Fruit fly (Drosophila melanogaster) whole organism, embryonic: ENCODE results near the gene Rdh.
A peak's percentile ranks its signal among the peaks of the same experiment; 100 is the strongest.

Source experiments
- Atf6 ChIP-seq: fragments of 200-800 bp; sonication (Bioruptor generic); IDR thresholded peaks from 2 replicates; pipeline ENCODE4 v1.3.6; 2022; ENCODE audit warnings: missing biosample characterization, missing genetic modification characterization
- CG10959 ChIP-seq: fragments of 200-800 bp; sonication (Bioruptor generic); IDR thresholded peaks from 2 replicates; pipeline ENCODE4 v1.3.6; 2022; ENCODE audit warnings: missing biosample characterization, missing genetic modification characterization
- CG11093 ChIP-seq: fragments of 200-800 bp; sonication (Bioruptor generic); IDR thresholded peaks from 3 replicates; pipeline ENCODE4 v1.3.6; 2022; ENCODE audit warnings: missing biosample characterization, missing genetic modification characterization
- CG12769 ChIP-seq: fragments of 200-800 bp; sonication (Bioruptor generic); optimal IDR thresholded peaks from 2 replicates; lab custom pipeline; 2019; ENCODE audit warnings: missing biosample characterization, mild to moderate bottlenecking, missing genetic modification characterization, moderate library complexity
- CG13424 ChIP-seq: fragments of 200-800 bp; sonication (Bioruptor generic); optimal IDR thresholded peaks from 2 replicates; lab custom pipeline; 2019; ENCODE audit warnings: missing biosample characterization, mild to moderate bottlenecking, missing genetic modification characterization, moderate library complexity
- CG13894 ChIP-seq: fragments of 200-800 bp; sonication (Bioruptor generic); optimal IDR thresholded peaks from 3 replicates; lab custom pipeline; 2018; ENCODE audit warnings: missing biosample characterization, mild to moderate bottlenecking, missing genetic modification characterization, moderate library complexity
- CG14965 ChIP-seq: fragments of 200-800 bp; sonication (Bioruptor generic); optimal IDR thresholded peaks from 2 replicates; lab custom pipeline; 2016; ENCODE audit warnings: missing biosample characterization, missing genetic modification characterization, borderline replicate concordance
- CG2712 ChIP-seq: fragments of 200-800 bp; optimal IDR thresholded peaks from 3 replicates; lab custom pipeline; 2019; ENCODE audit warnings: missing biosample characterization, mild to moderate bottlenecking, missing genetic modification characterization, moderate library complexity
- CG30020 ChIP-seq: fragments of 200-800 bp; optimal IDR thresholded peaks from 2 replicates; lab custom pipeline; 2019; ENCODE audit warnings: missing biosample characterization, mild to moderate bottlenecking, missing genetic modification characterization, moderate library complexity
- CG3281 ChIP-seq: fragments of 200-800 bp; sonication (Bioruptor generic); optimal IDR thresholded peaks from 3 replicates; lab custom pipeline; 2017; ENCODE audit warnings: missing biosample characterization, mild to moderate bottlenecking, missing genetic modification characterization
- CG33213 ChIP-seq: fragments of 200-800 bp; sonication (Bioruptor generic); optimal IDR thresholded peaks from 3 replicates; lab custom pipeline; 2016; ENCODE audit warnings: missing biosample characterization, missing genetic modification characterization
- CG33557 ChIP-seq: fragments of 200-800 bp; sonication (Bioruptor generic); optimal IDR thresholded peaks from 2 replicates; lab custom pipeline; 2019; ENCODE audit warnings: missing biosample characterization, mild to moderate bottlenecking, missing genetic modification characterization, moderate library complexity
- CG34376 ChIP-seq: fragments of 200-800 bp; sonication (Bioruptor generic); optimal IDR thresholded peaks from 2 replicates; lab custom pipeline; 2018; ENCODE audit warnings: missing biosample characterization, mild to moderate bottlenecking, missing genetic modification characterization
- CG4282 ChIP-seq: fragments of 200-800 bp; sonication (Bioruptor generic); optimal IDR thresholded peaks from 2 replicates; lab custom pipeline; 2016; ENCODE audit warnings: missing biosample characterization, missing genetic modification characterization
- CG4707 ChIP-seq: fragments of 200-800 bp; sonication (Bioruptor generic); optimal IDR thresholded peaks from 2 replicates; lab custom pipeline; 2018; ENCODE audit warnings: missing biosample characterization, mild to moderate bottlenecking, missing genetic modification characterization, moderate library complexity
- CG4730 ChIP-seq: fragments of 200-800 bp; sonication (Bioruptor generic); IDR thresholded peaks from 2 replicates; pipeline ENCODE4 v1.3.6; 2022; ENCODE audit warnings: missing biosample characterization, missing genetic modification characterization
- CG6689 ChIP-seq: fragments of 200-800 bp; sonication (Bioruptor generic); IDR thresholded peaks from 2 replicates; pipeline ENCODE4 v1.3.6; 2022; ENCODE audit warnings: missing biosample characterization, missing genetic modification characterization
- CG8290 ChIP-seq, 3 experiments: fragments of 200-800 bp; sonication (Bioruptor generic); optimal IDR thresholded peaks; 2 replicates each; lab custom pipeline; 2016 to 2019; ENCODE audit warnings: missing biosample characterization in 3 of 3, missing genetic modification characterization in 3 of 3, mild to moderate bottlenecking in 2 of 3, moderate library complexity in 1 of 3
- CG9932 ChIP-seq: fragments of 200-800 bp; sonication (Bioruptor generic); IDR thresholded peaks from 2 replicates; pipeline ENCODE4 v1.3.6; 2022; ENCODE audit warnings: missing biosample characterization, missing genetic modification characterization
- CHES-1-like ChIP-seq: fragments of 200-800 bp; sonication (Bioruptor generic); optimal IDR thresholded peaks from 2 replicates; lab custom pipeline; 2016; ENCODE audit warnings: missing biosample characterization, missing genetic modification characterization
- Camta ChIP-seq: fragments of 200-800 bp; sonication (Bioruptor generic); optimal IDR thresholded peaks from 2 replicates; lab custom pipeline; 2016; ENCODE audit warnings: missing biosample characterization, missing genetic modification characterization
- Dad ChIP-seq: fragments of 200-800 bp; sonication (Bioruptor generic); optimal IDR thresholded peaks from 3 replicates; lab custom pipeline; 2016; ENCODE audit warnings: missing biosample characterization, missing genetic modification characterization
- Eip74EF ChIP-seq, 2 experiments: fragments of 200-800 bp in 1 of 2; fragments of >200 bp in 1 of 2; sonication (Bioruptor generic) in 1 of 2; optimal IDR thresholded peaks; 2 replicates each; lab custom pipeline; 2017 to 2019; ENCODE audit warnings: missing biosample characterization in 2 of 2, missing genetic modification characterization in 2 of 2, mild to moderate bottlenecking in 1 of 2, moderate library complexity in 1 of 2
- Hmx ChIP-seq: fragments of 200-800 bp; sonication (Bioruptor generic); optimal IDR thresholded peaks from 2 replicates; lab custom pipeline; 2016; ENCODE audit warnings: missing biosample characterization, missing genetic modification characterization
- Jarid2 ChIP-seq: fragments of 200-800 bp; sonication (Bioruptor generic); optimal IDR thresholded peaks from 3 replicates; lab custom pipeline; 2017; ENCODE audit warnings: mild to moderate bottlenecking, missing biosample characterization, missing genetic modification reagents, missing genetic modification characterization
- MTF-1 ChIP-seq: fragments of 200-800 bp; sonication (Bioruptor generic); optimal IDR thresholded peaks from 2 replicates; lab custom pipeline; 2018; ENCODE audit warnings: missing biosample characterization, mild to moderate bottlenecking, missing genetic modification characterization, borderline replicate concordance
- PHDP ChIP-seq: fragments of 200-800 bp; sonication (Bioruptor generic); optimal IDR thresholded peaks from 3 replicates; lab custom pipeline; 2018; ENCODE audit warnings: missing biosample characterization, mild to moderate bottlenecking, missing genetic modification characterization, moderate library complexity
- Ravus ChIP-seq: fragments of 200-800 bp; sonication (Bioruptor generic); IDR thresholded peaks from 2 replicates; pipeline ENCODE4 v1.3.6; 2022; ENCODE audit warnings: missing biosample characterization, missing genetic modification characterization
- Xbp1 ChIP-seq: fragments of 200-800 bp; sonication (Bioruptor generic); optimal IDR thresholded peaks from 3 replicates; lab custom pipeline; 2016; ENCODE audit warnings: missing biosample characterization, mild to moderate bottlenecking, missing genetic modification characterization
- abd-A ChIP-seq: fragments of 200-800 bp; sonication (Bioruptor generic); optimal IDR thresholded peaks from 3 replicates; lab custom pipeline; 2019; ENCODE audit warnings: missing biosample characterization, mild to moderate bottlenecking, missing genetic modification characterization, moderate library complexity
- bab2 ChIP-seq: fragments of 200-800 bp; sonication (Bioruptor generic); optimal IDR thresholded peaks from 2 replicates; lab custom pipeline; 2016; ENCODE audit warnings: missing biosample characterization, missing genetic modification characterization
- chinmo ChIP-seq: fragments of 200-800 bp; sonication (Bioruptor generic); IDR thresholded peaks from 4 replicates; pipeline ENCODE4 v1.3.6; 2022; ENCODE audit warnings: missing biosample characterization, missing genetic modification characterization; ENCODE audit not compliant: partially characterized antibody
- croc ChIP-seq: fragments of 200-800 bp; sonication (Bioruptor generic); conservative IDR thresholded peaks from 3 replicates; pipeline ENCODE4 v1.3.6; 2022; ENCODE audit warnings: missing biosample characterization, missing genetic modification characterization
- fru ChIP-seq: fragments of >200 bp; optimal IDR thresholded peaks from 2 replicates; lab custom pipeline; 2017
- fu2 ChIP-seq: fragments of 200-800 bp; sonication (Bioruptor generic); optimal IDR thresholded peaks from 2 replicates; lab custom pipeline; 2016; ENCODE audit warnings: missing biosample characterization, missing genetic modification characterization
- gfzf ChIP-seq: fragments of 200-800 bp; sonication (Bioruptor generic); optimal IDR thresholded peaks from 2 replicates; lab custom pipeline; 2016; ENCODE audit warnings: missing biosample characterization, mild to moderate bottlenecking, missing genetic modification characterization, moderate library complexity
- lilli ChIP-seq: fragments of 200-800 bp; sonication (Bioruptor generic); optimal IDR thresholded peaks from 3 replicates; lab custom pipeline; 2016; ENCODE audit warnings: missing biosample characterization, missing genetic modification characterization
- luna ChIP-seq: fragments of 200-800 bp; sonication (Bioruptor generic); optimal IDR thresholded peaks from 2 replicates; lab custom pipeline; 2016; ENCODE audit warnings: missing biosample characterization, missing genetic modification characterization
- pan ChIP-seq, 4 experiments: fragments of >200 bp in 3 of 4; fragments of 200-800 bp in 1 of 4; sonication (Bioruptor generic) in 1 of 4; optimal IDR thresholded peaks in 3 of 4; IDR thresholded peaks in 1 of 4; 2 replicates each; pipeline versions ENCODE4 v1.3.6 to Lab custom; 2017 to 2022; ENCODE audit warnings: missing biosample characterization in 2 of 4, missing genetic modification characterization in 2 of 4, mixed read lengths in 1 of 4
- run ChIP-seq: fragments of 200-800 bp; sonication (Bioruptor generic); optimal IDR thresholded peaks from 3 replicates; lab custom pipeline; 2018; ENCODE audit warnings: missing biosample characterization, mild to moderate bottlenecking, missing genetic modification characterization
- schlank ChIP-seq: fragments of 200-800 bp; sonication (Bioruptor generic); optimal IDR thresholded peaks from 2 replicates; lab custom pipeline; 2018; ENCODE audit warnings: missing biosample characterization, mild to moderate bottlenecking, missing genetic modification characterization
- sd ChIP-seq: fragments of 200-800 bp; sonication (Bioruptor generic); optimal IDR thresholded peaks from 3 replicates; lab custom pipeline; 2018; ENCODE audit warnings: missing biosample characterization, mild to moderate bottlenecking, missing genetic modification characterization, moderate library complexity
- seq ChIP-seq: fragments of 200-800 bp; sonication (Bioruptor generic); IDR thresholded peaks from 2 replicates; pipeline ENCODE4 v1.3.6; 2022; ENCODE audit warnings: missing biosample characterization, missing genetic modification characterization
- sob ChIP-seq: fragments of 200-800 bp; sonication (Bioruptor generic); IDR thresholded peaks from 2 replicates; pipeline ENCODE4 v1.3.6; 2022; ENCODE audit warnings: missing biosample characterization, missing genetic modification characterization
- tin ChIP-seq: fragments of 200-800 bp; sonication (Bioruptor generic); optimal IDR thresholded peaks from 3 replicates; lab custom pipeline; 2016; ENCODE audit warnings: missing biosample characterization, missing genetic modification characterization
- toy ChIP-seq: fragments of 200-800 bp; sonication (Bioruptor generic); IDR thresholded peaks from 2 replicates; pipeline ENCODE4 v1.3.6; 2022; ENCODE audit warnings: missing biosample characterization, missing genetic modification characterization
- twi ChIP-seq: fragments of 200-800 bp; optimal IDR thresholded peaks from 2 replicates; lab custom pipeline; 2019; ENCODE audit warnings: missing biosample characterization, mild to moderate bottlenecking, missing genetic modification characterization, moderate library complexity
- vnd ChIP-seq: fragments of 200-800 bp; sonication (Bioruptor generic); IDR thresholded peaks from 3 replicates; pipeline ENCODE4 v1.3.6; 2022; ENCODE audit warnings: missing biosample characterization, missing genetic modification characterization; ENCODE audit not compliant: partially characterized antibody
- vvl ChIP-seq: fragments of 200-800 bp; sonication (Bioruptor generic); IDR thresholded peaks from 2 replicates; pipeline ENCODE4 v1.3.6; 2022; ENCODE audit warnings: missing biosample characterization, missing genetic modification characterization
- zfh2 ChIP-seq: fragments of 200-800 bp; sonication (Bioruptor generic); optimal IDR thresholded peaks from 2 replicates; lab custom pipeline; 2016; ENCODE audit warnings: missing biosample characterization, missing genetic modification characterization

Rdh gene

DNA sequence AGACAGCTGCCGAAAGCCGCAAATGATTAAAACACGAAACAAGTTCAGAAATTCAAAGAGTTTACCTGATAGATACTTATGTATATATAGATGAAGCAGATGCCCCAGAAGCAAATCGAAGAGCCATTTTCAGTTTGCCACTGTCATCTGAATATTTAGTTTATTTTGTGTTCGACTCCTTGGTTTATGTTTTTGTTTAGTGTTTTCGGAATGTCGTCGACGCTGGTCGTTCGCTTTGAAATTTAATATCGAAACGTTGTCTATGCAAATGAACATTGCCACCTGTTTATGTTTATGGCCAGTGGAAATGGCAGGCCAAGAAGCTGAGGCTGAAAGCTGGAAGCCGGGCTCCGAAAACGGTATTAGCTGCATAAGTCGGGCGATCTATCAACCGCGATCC, 25.8 kb downstream of the Rdh start:
- TF ChIP-seq seq (GFP tag; lab: Robert Waterston, UW) (no peak), CG10959 (GFP tag; lab: Robert Waterston, UW) (no peak), chinmo (GFP tag; lab: Robert Waterston, UW) (0 out of 4 replicates have a peak, but pooled peaks have one; percentile 67), toy (GFP tag; lab: Robert Waterston, UW) (no peak), lilli (GFP tag; lab: Kevin White, UChicago) (no peak), Eip74EF (GFP tag; optimal IDR thresholded peaks at IDR 0.05; lab: Kevin White, UChicago) (no peak), luna (GFP tag; lab: Kevin White, UChicago) (no peak), croc (GFP tag; lab: Robert Waterston, UW) (no peak), sob (GFP tag; lab: Robert Waterston, UW) (no peak), Ravus (GFP tag; lab: Robert Waterston, UW) (no peak), sd (peak; percentile 75), gfzf (GFP tag; lab: Kevin White, UChicago) (no peak), Dad (no peak), bab2 (GFP tag; lab: Kevin White, UChicago) (no peak), CG14965 (GFP tag; lab: Kevin White, UChicago) (no peak), CG4707 (GFP tag; lab: Kevin White, UChicago) (no peak), CG12769 (peak; percentile 58), fru (no peak), CG2712 (tag; lab: Kevin White, UChicago) (no peak), Hmx (GFP tag; lab: Kevin White, UChicago) (no peak), zfh2 (GFP tag; lab: Kevin White, UChicago) (no peak), Atf6 (GFP tag; lab: Robert Waterston, UW) (no peak), Camta (GFP tag; lab: Kevin White, UChicago) (no peak), abd-A (peak; percentile 76), CG34376 (GFP tag; lab: Kevin White, UChicago) (no peak), MTF-1 (no peak), CG3281 (GFP tag; lab: Kevin White, UChicago) (no peak), vvl (GFP tag; lab: Robert Waterston, UW) (peak; percentile 63; the same call in 1 of the 2 replicates), CG13894 (tag; lab: Kevin White, UChicago) (peak; percentile 64), Xbp1 (GFP tag; lab: Kevin White, UChicago) (no peak)

DNA sequence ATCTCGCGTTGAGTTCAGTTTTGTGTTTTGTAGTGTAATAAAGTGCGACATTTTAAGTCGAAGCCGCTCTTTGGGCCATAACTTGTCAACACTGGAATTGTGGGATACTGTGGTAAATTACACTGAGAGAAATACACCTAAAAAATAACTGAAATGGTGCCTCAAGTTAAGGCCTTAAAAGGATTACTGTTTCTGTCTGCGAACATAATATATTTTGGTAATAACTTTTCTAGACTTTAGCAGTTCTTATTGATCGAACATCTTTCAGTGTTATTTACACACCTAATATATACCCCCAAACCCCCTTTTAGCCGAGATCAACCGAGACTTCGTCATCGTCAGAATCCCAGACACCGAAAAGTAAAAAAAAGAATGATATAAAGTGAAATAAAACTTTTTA, 26.6 kb downstream of the Rdh start:
- TF ChIP-seq CG9932 (peak; percentile 47; the same call in 1 of the 2 replicates), CG33213 (GFP tag; lab: Kevin White, UChicago) (no peak), vnd (GFP tag; lab: Robert Waterston, UW) (no peak), tin (GFP tag; lab: Kevin White, UChicago) (peak; percentile 51), Jarid2 (GFP tag; lab: Kevin White, UChicago) (no peak), PHDP (peak; percentile 24), CHES-1-like (GFP tag; lab: Kevin White, UChicago) (peak; percentile 7), CG30020 (no peak), CG4282 (GFP tag; lab: Kevin White, UChicago) (no peak), CG4730 (GFP tag; lab: Robert Waterston, UW) (no peak), CG13424 (peak; percentile 23), CG11093 (GFP tag; lab: Robert Waterston, UW) (0 out of 3 replicates have a peak, but pooled peaks have one; percentile 26), fu2 (GFP tag; lab: Kevin White, UChicago) (no peak), CG6689 (GFP tag; lab: Robert Waterston, UW) (peak; percentile 24; the same call in 1 of the 2 replicates), run (tag; lab: Kevin White, UChicago) (no peak), CG8290 (GFP tag; optimal IDR thresholded peaks at IDR 0.05; lab: Kevin White, UChicago) (peak; percentile 6), CG8290 (tag; optimal IDR thresholded peaks at IDR 0.05; lab: Kevin White, UChicago) (peak in 1 of 2 experiments; percentile 18), schlank (no peak), twi (tag; lab: Kevin White, UChicago) (peak; percentile 9), lilli (GFP tag; lab: Kevin White, UChicago) (peak; percentile 37), CG33557 (GFP tag; lab: Kevin White, UChicago) (peak; percentile 24), pan (optimal IDR thresholded peaks at IDR 0.05; lab: Kevin White, UChicago) (no peak), pan (GFP tag; optimal IDR thresholded peaks at IDR 0.05 in 1 of 2, IDR thresholded peaks at IDR 0.05 in 1 of 2) (peak in 1 of 2 experiments; percentile 40)
